Fruit fly (Drosophila melanogaster): ENCODE results near the gene mbo.

Gene mbo

dm6 chr3R:12717588-12718535 is 39.0 kb upstream of the mbo start (continued):
- TF ChIP-seq ab (GFP tag; optimal IDR thresholded peaks at IDR 0.05) (no peak), pum (GFP tag; optimal IDR thresholded peaks at IDR 0.05) (no peak), zfh2 (GFP tag; optimal IDR thresholded peaks at IDR 0.05) (peak; percentile 50), dimm (GFP tag; IDR thresholded peaks at IDR 0.05) (no peak), slbo (GFP tag; IDR thresholded peaks at IDR 0.05) (peak; percentile 81), ftz-f1 (GFP tag; optimal IDR thresholded peaks at IDR 0.05) (no peak), bbx (GFP tag; IDR thresholded peaks at IDR 0.05; ENCODE audit: partially characterized antibody) (no peak), pb (GFP tag; optimal IDR thresholded peaks at IDR 0.05) (peak; percentile 32), cas (GFP tag; IDR thresholded peaks at IDR 0.05) (no peak), Dip2 (GFP tag; IDR thresholded peaks at IDR 0.05) (no peak), CG12236 (GFP tag; optimal IDR thresholded peaks at IDR 0.05) (peak; percentile 29), CG34376 (GFP tag; optimal IDR thresholded peaks at IDR 0.05) (peak; percentile 64), tgo (GFP tag; IDR thresholded peaks at IDR 0.05) (peak; percentile 68), Elba2 (GFP tag; optimal IDR thresholded peaks at IDR 0.05) (no peak), fd102C (GFP tag; optimal IDR thresholded peaks at IDR 0.05) (no peak), Taf1 (GFP tag; IDR thresholded peaks at IDR 0.05) (0 out of 2 replicates have a peak, but pooled peaks have one; percentile 23), z (GFP tag; IDR thresholded peaks at IDR 0.05) (no peak), stwl (tag; optimal IDR thresholded peaks at IDR 0.05) (no peak), CG11085 (GFP tag; IDR thresholded peaks at IDR 0.05) (peak; percentile 53; the same call in 1 of the 2 replicates), CG33557 (GFP tag; optimal IDR thresholded peaks at IDR 0.05) (no peak), CG14667 (GFP tag; IDR thresholded peaks at IDR 0.05) (no peak), gt (GFP tag; IDR thresholded peaks at IDR 0.05) (no peak), C15 (GFP tag; IDR thresholded peaks at IDR 0.05) (no peak), lilli (GFP tag; optimal IDR thresholded peaks at IDR 0.05) (peak; percentile 71), shn (GFP tag; optimal IDR thresholded peaks at IDR 0.05) (peak; percentile 4), CG13287 (GFP tag; IDR thresholded peaks at IDR 0.05; ENCODE audit: partially characterized antibody) (no peak), CG11504 (tag; optimal IDR thresholded peaks at IDR 0.05) (peak; percentile 71), Opbp (GFP tag; IDR thresholded peaks at IDR 0.05; ENCODE audit: partially characterized antibody) (no peak), CG30020 (tag; optimal IDR thresholded peaks at IDR 0.05) (no peak), CG17612 (GFP tag; IDR thresholded peaks at IDR 0.05) (no peak), Dek (tag; optimal IDR thresholded peaks at IDR 0.05) (peak; percentile 36), ro (GFP tag; IDR thresholded peaks at IDR 0.05) (0 out of 2 replicates have a peak, but pooled peaks have one; percentile 12), CG4360 (GFP tag; IDR thresholded peaks at IDR 0.05) (no peak), CG9817 (tag; optimal IDR thresholded peaks at IDR 0.05) (peak; percentile 26), CG1647 (GFP tag; optimal IDR thresholded peaks at IDR 0.05) (peak; percentile 20), ssp (GFP tag; IDR thresholded peaks at IDR 0.05) (no peak), salm (tag; optimal IDR thresholded peaks at IDR 0.05) (no peak), slp2 (GFP tag; optimal IDR thresholded peaks at IDR 0.05) (no peak), Spps (tag; optimal IDR thresholded peaks at IDR 0.05) (no peak), CG13894 (tag; optimal IDR thresholded peaks at IDR 0.05) (peak; percentile 40), CG2678 (tag; optimal IDR thresholded peaks at IDR 0.05) (peak; percentile 68), CG31388 (GFP tag; optimal IDR thresholded peaks at IDR 0.05) (no peak), CG6854 (GFP tag; optimal IDR thresholded peaks at IDR 0.05) (no peak), Kr (GFP tag; optimal IDR thresholded peaks at IDR 0.05) (no peak), Hsf (GFP tag; optimal IDR thresholded peaks at IDR 0.05) (peak; percentile 64), corto (GFP tag; optimal IDR thresholded peaks at IDR 0.05) (peak; percentile 10), CG17186 (GFP tag; optimal IDR thresholded peaks at IDR 0.05) (no peak), MTF-1 (GFP tag; optimal IDR thresholded peaks at IDR 0.05; ENCODE audit: borderline replicate concordance) (no peak), CG34224 (GFP tag; IDR thresholded peaks at IDR 0.05; ENCODE audit: partially characterized antibody) (no peak)
